Fruit fly (Drosophila melanogaster) whole organism, embryonic: ENCODE results near the gene CG17803.
A peak's percentile ranks its signal among the peaks of the same experiment; 100 is the strongest.

Source experiments
- Blimp-1 ChIP-seq: fragments of 200-800 bp; sonication (Bioruptor generic); optimal IDR thresholded peaks from 3 replicates; lab custom pipeline; 2018; ENCODE audit warnings: missing biosample characterization, missing genetic modification characterization, mild to moderate bottlenecking, moderate library complexity, missing genetic modification reagents
- Bteb2 ChIP-seq: fragments of 200-800 bp; sonication (Bioruptor generic); optimal IDR thresholded peaks from 2 replicates; lab custom pipeline; 2016; ENCODE audit warnings: missing biosample characterization, missing genetic modification characterization
- CG11504 ChIP-seq: fragments of 200-800 bp; sonication (Bioruptor generic); optimal IDR thresholded peaks from 3 replicates; lab custom pipeline; 2019; ENCODE audit warnings: missing biosample characterization, mild to moderate bottlenecking, missing genetic modification characterization, moderate library complexity
- CG12155 ChIP-seq: fragments of 200-800 bp; sonication (Bioruptor generic); optimal IDR thresholded peaks from 3 replicates; lab custom pipeline; 2016; ENCODE audit warnings: missing biosample characterization, missing genetic modification characterization
- CG15696 ChIP-seq: fragments of 200-800 bp; sonication (Bioruptor generic); optimal IDR thresholded peaks from 2 replicates; lab custom pipeline; 2019; ENCODE audit warnings: missing biosample characterization, mild to moderate bottlenecking, missing genetic modification characterization, moderate library complexity
- CG1602 ChIP-seq: fragments of 200-800 bp; sonication (Bioruptor generic); optimal IDR thresholded peaks from 3 replicates; lab custom pipeline; 2016; ENCODE audit warnings: missing biosample characterization, missing genetic modification characterization
- CG16815 ChIP-seq: fragments of 200-800 bp; sonication (Bioruptor generic); optimal IDR thresholded peaks from 3 replicates; lab custom pipeline; 2017; ENCODE audit warnings: missing biosample characterization, mild to moderate bottlenecking, missing genetic modification characterization
- CG18011 ChIP-seq: fragments of 200-800 bp; sonication (Bioruptor generic); optimal IDR thresholded peaks from 2 replicates; lab custom pipeline; 2017; ENCODE audit warnings: missing biosample characterization, missing genetic modification characterization, mild to moderate bottlenecking, moderate library complexity, missing genotype
- CG18262 ChIP-seq: fragments of 200-800 bp; optimal IDR thresholded peaks from 3 replicates; lab custom pipeline; 2019; ENCODE audit warnings: missing biosample characterization, mild to moderate bottlenecking, missing genetic modification characterization, moderate library complexity
- CG33557 ChIP-seq: fragments of 200-800 bp; sonication (Bioruptor generic); optimal IDR thresholded peaks from 2 replicates; lab custom pipeline; 2019; ENCODE audit warnings: missing biosample characterization, mild to moderate bottlenecking, missing genetic modification characterization, moderate library complexity
- CG4617 ChIP-seq: fragments of 200-800 bp; sonication (Bioruptor generic); optimal IDR thresholded peaks from 3 replicates; lab custom pipeline; 2016; ENCODE audit warnings: missing biosample characterization, missing genetic modification characterization, borderline replicate concordance
- CG4707 ChIP-seq: fragments of 200-800 bp; sonication (Bioruptor generic); optimal IDR thresholded peaks from 2 replicates; lab custom pipeline; 2018; ENCODE audit warnings: missing biosample characterization, mild to moderate bottlenecking, missing genetic modification characterization, moderate library complexity
- CG5245 ChIP-seq: fragments of 200-800 bp; sonication (Bioruptor generic); optimal IDR thresholded peaks from 3 replicates; lab custom pipeline; 2016; ENCODE audit warnings: missing biosample characterization, missing genetic modification characterization
- CG6765 ChIP-seq: fragments of 200-800 bp; sonication (Bioruptor generic); optimal IDR thresholded peaks from 3 replicates; lab custom pipeline; 2017; ENCODE audit warnings: missing biosample characterization, mild to moderate bottlenecking, missing genetic modification characterization
- CG6791 ChIP-seq: fragments of 200-800 bp; sonication (Bioruptor generic); IDR thresholded peaks from 3 replicates; pipeline ENCODE4 v1.3.6; 2022; ENCODE audit warnings: missing biosample characterization, missing genetic modification characterization; ENCODE audit not compliant: partially characterized antibody
- CG6854 ChIP-seq: fragments of 200-800 bp; sonication (Bioruptor generic); optimal IDR thresholded peaks from 3 replicates; lab custom pipeline; 2017; ENCODE audit warnings: missing biosample characterization, mild to moderate bottlenecking, missing genetic modification characterization
- CG7357 ChIP-seq: fragments of 200-800 bp; sonication (Bioruptor generic); IDR thresholded peaks from 3 replicates; pipeline ENCODE4 v1.3.6; 2022; ENCODE audit warnings: missing biosample characterization, missing genetic modification characterization
- CG7839 ChIP-seq: fragments of 200-800 bp; sonication (Bioruptor generic); optimal IDR thresholded peaks from 3 replicates; lab custom pipeline; 2018; ENCODE audit warnings: missing biosample characterization, mild to moderate bottlenecking, missing genetic modification characterization, moderate library complexity
- CG8089 ChIP-seq: fragments of 200-800 bp; sonication (Bioruptor generic); optimal IDR thresholded peaks from 3 replicates; lab custom pipeline; 2016; ENCODE audit warnings: missing biosample characterization, missing genetic modification characterization
- CG8281 ChIP-seq: fragments of 200-800 bp; sonication (Bioruptor generic); optimal IDR thresholded peaks from 2 replicates; lab custom pipeline; 2018; ENCODE audit warnings: missing biosample characterization, mild to moderate bottlenecking, missing genetic modification characterization, moderate library complexity
- D19A ChIP-seq: fragments of 200-800 bp; optimal IDR thresholded peaks from 3 replicates; lab custom pipeline; 2019; ENCODE audit warnings: missing biosample characterization, mild to moderate bottlenecking, missing genetic modification characterization, moderate library complexity
- Dad ChIP-seq: fragments of 200-800 bp; sonication (Bioruptor generic); optimal IDR thresholded peaks from 3 replicates; lab custom pipeline; 2016; ENCODE audit warnings: missing biosample characterization, missing genetic modification characterization
- Dp ChIP-seq: fragments of 200-800 bp; sonication (Bioruptor generic); optimal IDR thresholded peaks from 2 replicates; lab custom pipeline; 2018; ENCODE audit warnings: missing biosample characterization, mild to moderate bottlenecking, missing genetic modification characterization, moderate library complexity
- Eip74EF ChIP-seq, 2 experiments: fragments of 200-800 bp in 1 of 2; fragments of >200 bp in 1 of 2; sonication (Bioruptor generic) in 1 of 2; optimal IDR thresholded peaks; 2 replicates each; lab custom pipeline; 2017 to 2019; ENCODE audit warnings: missing biosample characterization in 2 of 2, missing genetic modification characterization in 2 of 2, mild to moderate bottlenecking in 1 of 2, moderate library complexity in 1 of 2
- Ets65A ChIP-seq: fragments of 200-800 bp; sonication (Bioruptor generic); peaks from one replicate; lab custom pipeline; 2016; ENCODE audit warnings: missing biosample characterization, missing genetic modification characterization
- Fer3 ChIP-seq: fragments of 200-800 bp; sonication (Bioruptor generic); optimal IDR thresholded peaks from 2 replicates; lab custom pipeline; 2018; ENCODE audit warnings: missing biosample characterization, mild to moderate bottlenecking, missing genetic modification characterization, moderate library complexity
- HLH54F ChIP-seq: fragments of 200-800 bp; sonication (Bioruptor generic); optimal IDR thresholded peaks from 3 replicates; lab custom pipeline; 2016; ENCODE audit warnings: missing biosample characterization, missing genetic modification characterization
- Hr51 ChIP-seq, 2 experiments: fragments of 200-800 bp; sonication (Bioruptor generic); optimal IDR thresholded peaks; 2 replicates in 1 of 2; 3 replicates in 1 of 2; lab custom pipeline; 2016 to 2018; ENCODE audit warnings: missing biosample characterization in 2 of 2, missing genetic modification characterization in 2 of 2, mild to moderate bottlenecking in 1 of 2, moderate library complexity in 1 of 2
- Mad ChIP-seq: fragments of 200-800 bp; sonication (Bioruptor generic); optimal IDR thresholded peaks from 2 replicates; lab custom pipeline; 2016; ENCODE audit warnings: missing biosample characterization, missing genetic modification characterization
- Mes4 ChIP-seq: fragments of 200-800 bp; sonication (Bioruptor generic); optimal IDR thresholded peaks from 2 replicates; lab custom pipeline; 2016; ENCODE audit warnings: missing biosample characterization, missing genetic modification characterization
- Nf-YA ChIP-seq: fragments of 200-800 bp; sonication (Bioruptor generic); IDR thresholded peaks from 2 replicates; pipeline ENCODE4 v1.3.6; 2022; ENCODE audit warnings: missing biosample characterization, missing genetic modification characterization
- Oli ChIP-seq: fragments of 200-800 bp; sonication (Bioruptor generic); optimal IDR thresholded peaks from 2 replicates; lab custom pipeline; 2018; ENCODE audit warnings: missing biosample characterization, mild to moderate bottlenecking, missing genetic modification characterization, moderate library complexity
- Opbp ChIP-seq: fragments of 200-800 bp; sonication (Bioruptor generic); IDR thresholded peaks from 3 replicates; pipeline ENCODE4 v1.3.6; 2022; ENCODE audit warnings: missing biosample characterization, missing genetic modification characterization; ENCODE audit not compliant: partially characterized antibody
- Six4 ChIP-seq: fragments of 200-800 bp; sonication (Bioruptor generic); optimal IDR thresholded peaks from 2 replicates; lab custom pipeline; 2016; ENCODE audit warnings: missing biosample characterization, missing genetic modification characterization
- TFAM ChIP-seq: fragments of 200-800 bp; sonication (Bioruptor generic); optimal IDR thresholded peaks from 2 replicates; lab custom pipeline; 2017; ENCODE audit warnings: missing biosample characterization, missing genetic modification characterization, inconsistent platforms
- Taf1 ChIP-seq: fragments of 200-800 bp; sonication (Bioruptor generic); IDR thresholded peaks from 2 replicates; pipeline ENCODE4 v1.3.6; 2022; ENCODE audit warnings: missing biosample characterization, missing genetic modification characterization
- bsh ChIP-seq, 2 experiments: fragments of 200-800 bp; sonication (Bioruptor generic); optimal IDR thresholded peaks; 2 replicates each; lab custom pipeline; 2017 to 2018; ENCODE audit warnings: mild to moderate bottlenecking in 2 of 2, missing biosample characterization in 2 of 2, missing genetic modification characterization in 2 of 2, moderate library complexity in 1 of 2
- cg ChIP-seq: fragments of 200-800 bp; sonication (Bioruptor generic); optimal IDR thresholded peaks from 3 replicates; lab custom pipeline; 2019; ENCODE audit warnings: missing biosample characterization, mild to moderate bottlenecking, missing genetic modification characterization, moderate library complexity
- dan ChIP-seq: fragments of 200-800 bp; sonication (Bioruptor generic); IDR thresholded peaks from 2 replicates; pipeline ENCODE4 v1.3.6; 2022; ENCODE audit warnings: missing biosample characterization, missing genetic modification characterization
- dmrt99B ChIP-seq: fragments of 200-800 bp; sonication (Bioruptor generic); optimal IDR thresholded peaks from 2 replicates; lab custom pipeline; 2018; ENCODE audit warnings: missing biosample characterization, mild to moderate bottlenecking, missing genetic modification characterization, moderate library complexity
- fru ChIP-seq: fragments of >200 bp; optimal IDR thresholded peaks from 2 replicates; lab custom pipeline; 2017
- ftz-f1 ChIP-seq: fragments of 200-800 bp; sonication (Bioruptor generic); optimal IDR thresholded peaks from 2 replicates; lab custom pipeline; 2016; ENCODE audit warnings: missing biosample characterization, missing genetic modification characterization
- gcm2 ChIP-seq: fragments of 200-800 bp; sonication (Bioruptor generic); optimal IDR thresholded peaks from 2 replicates; lab custom pipeline; 2016; ENCODE audit warnings: missing biosample characterization, missing genetic modification characterization
- lab ChIP-seq: fragments of 200-800 bp; sonication (Bioruptor generic); optimal IDR thresholded peaks from 3 replicates; lab custom pipeline; 2017; ENCODE audit warnings: missing biosample characterization, missing genetic modification characterization, mild to moderate bottlenecking, moderate library complexity, missing genetic modification reagents
- row ChIP-seq: fragments of 200-800 bp; sonication (Bioruptor generic); IDR thresholded peaks from 3 replicates; pipeline ENCODE4 v1.3.6; 2022; ENCODE audit warnings: missing biosample characterization, missing genetic modification characterization
- sens-2 ChIP-seq: fragments of 200-800 bp; sonication (Bioruptor generic); IDR thresholded peaks from 2 replicates; pipeline ENCODE4 v1.3.6; 2022; ENCODE audit warnings: missing biosample characterization, missing genetic modification characterization
- sim ChIP-seq: fragments of 200-800 bp; sonication (Bioruptor generic); IDR thresholded peaks from 2 replicates; pipeline ENCODE4 v1.3.6; 2022; ENCODE audit warnings: missing biosample characterization, missing genetic modification characterization
- sob ChIP-seq: fragments of 200-800 bp; sonication (Bioruptor generic); IDR thresholded peaks from 2 replicates; pipeline ENCODE4 v1.3.6; 2022; ENCODE audit warnings: missing biosample characterization, missing genetic modification characterization
- ssp ChIP-seq: fragments of 200-800 bp; sonication (Bioruptor generic); IDR thresholded peaks from 2 replicates; pipeline ENCODE4 v1.3.6; 2022; ENCODE audit warnings: missing biosample characterization, missing genetic modification characterization
- vnd ChIP-seq: fragments of 200-800 bp; sonication (Bioruptor generic); IDR thresholded peaks from 3 replicates; pipeline ENCODE4 v1.3.6; 2022; ENCODE audit warnings: missing biosample characterization, missing genetic modification characterization; ENCODE audit not compliant: partially characterized antibody
- wek ChIP-seq: fragments of 200-800 bp; sonication (Bioruptor generic); optimal IDR thresholded peaks from 3 replicates; lab custom pipeline; 2018; ENCODE audit warnings: missing biosample characterization, mild to moderate bottlenecking, missing genetic modification characterization, moderate library complexity

The CG17803 gene

DNA sequence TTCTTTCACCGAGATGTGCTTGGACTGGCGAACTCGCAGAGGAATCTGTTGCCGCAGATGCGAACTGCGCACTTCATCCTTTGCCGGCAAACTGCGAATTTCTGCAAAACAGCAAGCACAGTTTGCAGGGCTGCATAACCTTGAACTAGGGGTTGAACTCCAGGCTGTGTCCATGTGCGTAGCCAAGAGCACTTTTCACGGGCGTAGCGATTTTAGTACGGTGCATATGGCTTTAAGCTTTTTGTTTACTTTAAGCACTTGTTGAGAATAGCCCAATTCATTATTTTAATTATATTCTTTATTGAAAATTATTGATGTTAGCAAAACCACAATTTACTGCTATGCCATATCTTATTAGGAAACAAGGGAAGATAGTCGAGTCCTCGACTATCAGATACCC lies at the start of gene CG17803 (continued):
- TF ChIP-seq CG8281 (tag; lab: Kevin White, UChicago) (no peak), Opbp (no peak), CG4617 (GFP tag; lab: Kevin White, UChicago) (no peak), fru (lab: Kevin White, UChicago) (no peak), Ets65A (no peak), CG33557 (GFP tag; lab: Kevin White, UChicago) (no peak), wek (no peak), TFAM (no peak), Taf1 (GFP tag; lab: Robert Waterston, UW) (no peak), Mes4 (no peak), Bteb2 (GFP tag; lab: Kevin White, UChicago) (no peak), Nf-YA (peak; percentile 30; the same call in 1 of the 2 replicates), CG1602 (GFP tag; lab: Kevin White, UChicago) (no peak), ssp (GFP tag; lab: Robert Waterston, UW) (no peak), ftz-f1 (GFP tag; lab: Kevin White, UChicago) (peak; percentile 20), CG12155 (GFP tag; lab: Kevin White, UChicago) (no peak)

DNA sequence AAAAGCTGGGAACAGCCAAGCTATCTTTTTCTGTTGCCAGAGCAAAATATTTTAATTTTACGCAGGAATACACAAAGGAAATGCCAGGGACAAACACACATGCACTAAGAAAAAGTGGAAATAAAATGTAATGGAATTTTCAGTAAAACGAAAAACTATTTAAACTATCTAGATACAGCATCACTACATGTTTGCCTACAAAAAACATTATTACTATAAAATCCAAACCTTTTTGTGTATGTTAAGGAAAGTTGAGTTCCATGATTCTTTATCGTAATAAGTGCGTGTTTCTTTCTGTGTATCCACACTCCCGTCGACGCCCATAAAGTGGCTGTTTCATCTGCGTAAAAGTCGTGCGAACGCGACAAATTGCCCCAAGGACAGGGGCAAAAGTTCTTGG lies 47.9 kb upstream of the CG17803 start:
- TF ChIP-seq sens-2 (GFP tag; lab: Robert Waterston, UW) = no peak
- no peak for TF ChIP-seq gcm2 (GFP tag; lab: Kevin White, UChicago)
- TF ChIP-seq Dp (GFP tag; lab: Kevin White, UChicago) = no peak
- peak; percentile 22 for TF ChIP-seq CG18262 (tag; lab: Kevin White, UChicago)
- TF ChIP-seq Fer3 (tag; lab: Kevin White, UChicago) = peak; percentile 20
- TF ChIP-seq CG16815 (GFP tag; lab: Kevin White, UChicago) = no peak
- TF ChIP-seq dmrt99B (tag; lab: Kevin White, UChicago) = peak; percentile 56
- TF ChIP-seq row (GFP tag; lab: Robert Waterston, UW) = peak; percentile 65; the same call in 2 of the 3 replicates
- no peak for TF ChIP-seq CG8089
- no peak for TF ChIP-seq Eip74EF (GFP tag; optimal IDR thresholded peaks at IDR 0.05; lab: Kevin White, UChicago)
- no peak for TF ChIP-seq CG15696 (tag; lab: Kevin White, UChicago)
- no peak for TF ChIP-seq CG6765 (GFP tag; lab: Kevin White, UChicago)
- no peak for TF ChIP-seq CG6791 (GFP tag; lab: Robert Waterston, UW)
- no peak for TF ChIP-seq CG4707 (GFP tag; lab: Kevin White, UChicago)
- TF ChIP-seq vnd = no peak
- peak; percentile 32 for TF ChIP-seq Oli (tag; lab: Kevin White, UChicago)
- no peak for TF ChIP-seq sob (GFP tag; lab: Robert Waterston, UW)
- peak in 1 of 2 experiments; percentile 42 for TF ChIP-seq Hr51 (GFP tag; optimal IDR thresholded peaks at IDR 0.05; lab: Kevin White, UChicago)
- peak; percentile 30 for TF ChIP-seq lab (GFP tag; lab: Kevin White, UChicago)
- TF ChIP-seq Six4 (GFP tag; lab: Kevin White, UChicago) = no peak
- peak; percentile 60 for TF ChIP-seq CG11504 (tag; lab: Kevin White, UChicago)
- TF ChIP-seq Mad (GFP tag; lab: Kevin White, UChicago) = no peak
- peak; percentile 7 for TF ChIP-seq Blimp-1
- TF ChIP-seq CG18011 (GFP tag; lab: Kevin White, UChicago) = no peak
- no peak for TF ChIP-seq dan (GFP tag; lab: Robert Waterston, UW)
- no peak for TF ChIP-seq HLH54F (GFP tag; lab: Kevin White, UChicago)
- TF ChIP-seq Dad (GFP tag; lab: Kevin White, UChicago) = no peak
- TF ChIP-seq CG7839 (tag; lab: Kevin White, UChicago) = peak; percentile 43
- no peak for TF ChIP-seq CG5245 (GFP tag; lab: Kevin White, UChicago)
- TF ChIP-seq CG6854 (GFP tag; lab: Kevin White, UChicago) = no peak
- peak in 1 of 2 experiments; percentile 40 for TF ChIP-seq bsh (GFP tag; optimal IDR thresholded peaks at IDR 0.05; lab: Kevin White, UChicago)
- TF ChIP-seq CG7357 (GFP tag; lab: Robert Waterston, UW) = 0 out of 3 replicates have a peak, but pooled peaks have one; percentile 6
- no peak for TF ChIP-seq sim (GFP tag; lab: Robert Waterston, UW)
- no peak for TF ChIP-seq cg (GFP tag; lab: Kevin White, UChicago)
- TF ChIP-seq D19A (tag; lab: Kevin White, UChicago) = peak; percentile 14
